Fruit fly (Drosophila melanogaster) whole organism, prepupa: Measurements from ENCODE around the gene ssp2.

Experiments
- CG10631 ChIP-seq: fragments of 200-800 bp; sonication (Bioruptor generic); optimal IDR thresholded peaks from 2 replicates; lab custom pipeline; 2016; ENCODE audit warnings: missing biosample characterization, missing genetic modification characterization
- CG3919 ChIP-seq: fragments of 200-800 bp; sonication (Bioruptor generic); optimal IDR thresholded peaks from 3 replicates; lab custom pipeline; 2016; ENCODE audit warnings: missing biosample characterization, missing genetic modification characterization
- CG4318 ChIP-seq: fragments of 200-800 bp; sonication (Bioruptor generic); optimal IDR thresholded peaks from 3 replicates; lab custom pipeline; 2017; ENCODE audit warnings: missing biosample characterization, mild to moderate bottlenecking, missing genetic modification characterization
- CG6808 ChIP-seq: fragments of 200-800 bp; sonication (Bioruptor generic); optimal IDR thresholded peaks from 3 replicates; lab custom pipeline; 2017; ENCODE audit warnings: missing biosample characterization, missing genetic modification characterization, mild to moderate bottlenecking, moderate library complexity, missing genetic modification reagents
- Ets21C ChIP-seq: fragments of 200-800 bp; sonication (Bioruptor generic); optimal IDR thresholded peaks from 3 replicates; lab custom pipeline; 2016; ENCODE audit warnings: missing biosample characterization, missing genetic modification characterization
- Sox102F ChIP-seq: fragments of 200-800 bp; sonication (Bioruptor generic); optimal IDR thresholded peaks from 2 replicates; lab custom pipeline; 2016; ENCODE audit warnings: missing biosample characterization, mild to moderate bottlenecking, missing genetic modification characterization
- Sox14 ChIP-seq: fragments of 200-800 bp; sonication (Bioruptor generic); optimal IDR thresholded peaks from 3 replicates; lab custom pipeline; 2016; ENCODE audit warnings: missing biosample characterization, missing genetic modification characterization
- ss ChIP-seq, 2 experiments: fragments of 200-800 bp; sonication (Bioruptor generic); optimal IDR thresholded peaks; 2 replicates in 1 of 2; 3 replicates in 1 of 2; lab custom pipeline; 2017 to 2018; ENCODE audit warnings: mild to moderate bottlenecking in 2 of 2, missing biosample characterization in 2 of 2, missing genetic modification characterization in 2 of 2, moderate library complexity in 1 of 2
- topi ChIP-seq: fragments of 200-800 bp; sonication (Bioruptor generic); optimal IDR thresholded peaks from 3 replicates; lab custom pipeline; 2016; ENCODE audit warnings: missing biosample characterization, missing genetic modification characterization

dm6 chr3L:13991314-13991713 lies 26.3 kb downstream of the ssp2 start:
- TF ChIP-seq Sox102F (no peak), CG3919 (no peak), ss (GFP tag; optimal IDR thresholded peaks at IDR 0.05; lab: Kevin White, UChicago) (no peak), Sox14 (no peak), CG6808 (no peak), topi (GFP tag; lab: Kevin White, UChicago) (no peak), CG10631 (GFP tag; lab: Kevin White, UChicago) (no peak), CG4318 (GFP tag; lab: Kevin White, UChicago) (no peak), Ets21C (GFP tag; lab: Kevin White, UChicago) (no peak)
